Fruit fly (Drosophila melanogaster): ENCODE results near the gene cv-c.
A peak's percentile ranks its signal among the peaks of the same experiment; 100 is the strongest.

cv-c gene

DNA sequence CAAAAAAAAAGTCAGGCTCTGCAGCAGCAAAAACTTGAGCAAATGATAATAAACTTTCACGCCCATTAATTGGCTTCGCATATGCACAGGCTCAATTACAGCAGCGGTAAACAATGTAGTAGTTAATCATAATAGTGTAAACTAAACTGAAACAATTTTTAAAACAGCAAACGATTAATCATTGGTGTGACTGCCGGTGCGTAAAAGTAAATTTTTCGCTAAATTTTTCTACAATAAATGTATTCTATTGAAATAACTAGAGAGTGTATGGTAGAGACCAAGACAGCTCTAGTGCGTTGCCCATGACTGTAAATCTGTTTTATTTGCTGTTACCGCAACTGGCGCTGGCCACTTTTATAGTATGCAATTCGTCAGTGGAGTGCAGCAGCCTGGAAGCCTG is 16.6 kb upstream of the cv-c start:
- peak; percentile 97 for TF ChIP-seq Eip78C (GFP tag)
- no peak for TF ChIP-seq Blimp-1 (GFP tag; optimal IDR thresholded peaks at IDR 0.05)
- peak; percentile 38 for TF ChIP-seq fd59A (GFP tag; optimal IDR thresholded peaks at IDR 0.05)
- TF ChIP-seq Eip75B (GFP tag; optimal IDR thresholded peaks at IDR 0.05) = peak; percentile 71
- peak; percentile 86 for TF ChIP-seq svp (GFP tag)
- no peak for TF ChIP-seq CG6854 (GFP tag; optimal IDR thresholded peaks at IDR 0.05)
- TF ChIP-seq CG32006 (GFP tag; optimal IDR thresholded peaks at IDR 0.05) = peak; percentile 82
- TF ChIP-seq CG1621 (tag; optimal IDR thresholded peaks at IDR 0.05) = peak; percentile 56
- peak; percentile 84 for TF ChIP-seq CG15336 (GFP tag; IDR thresholded peaks at IDR 0.05)
- TF ChIP-seq CG31627 (GFP tag; optimal IDR thresholded peaks at IDR 0.05) = peak; percentile 54
- no peak for TF ChIP-seq Gug (GFP tag; IDR thresholded peaks at IDR 0.05)
- peak; percentile 61 for TF ChIP-seq CG4318 (GFP tag; optimal IDR thresholded peaks at IDR 0.05)
- peak; percentile 78 for TF ChIP-seq CG8632 (GFP tag; optimal IDR thresholded peaks at IDR 0.05)
- TF ChIP-seq CG6792 (GFP tag; optimal IDR thresholded peaks at IDR 0.05) = peak; percentile 82
- TF ChIP-seq dac (GFP tag; optimal IDR thresholded peaks at IDR 0.05) = peak; percentile 54
- peak; percentile 3 to 16 for TF ChIP-seq ss (GFP tag; optimal IDR thresholded peaks at IDR 0.05)
- TF ChIP-seq CG11762 (GFP tag; optimal IDR thresholded peaks at IDR 0.05; ENCODE audit: insufficient read depth) = peak; percentile 50
- TF ChIP-seq Ets96B (tag; optimal IDR thresholded peaks at IDR 0.05) = peak; percentile 58
- peak; percentile 2 for TF ChIP-seq spab (GFP tag; optimal IDR thresholded peaks at IDR 0.05)
- peak; percentile 57 for TF ChIP-seq CG10631 (GFP tag; optimal IDR thresholded peaks at IDR 0.05)
- TF ChIP-seq CG11294 (GFP tag; IDR thresholded peaks at IDR 0.05) = no peak
- no peak for TF ChIP-seq CG9139 (GFP tag; optimal IDR thresholded peaks at IDR 0.05)
- TF ChIP-seq acj6 (GFP tag; optimal IDR thresholded peaks at IDR 0.05) = peak; percentile 79
- peak; percentile 54 for TF ChIP-seq CG10669 (GFP tag; optimal IDR thresholded peaks at IDR 0.05)
- peak; percentile 55 for TF ChIP-seq Smox (GFP tag; optimal IDR thresholded peaks at IDR 0.05)
- TF ChIP-seq dsx (GFP tag; optimal IDR thresholded peaks at IDR 0.05; ENCODE audit: poor library complexity, severe bottlenecking) = peak; percentile 53
- no peak for TF ChIP-seq Eip93F (GFP tag; optimal IDR thresholded peaks at IDR 0.05)
- TF ChIP-seq Hr39 (GFP tag; optimal IDR thresholded peaks at IDR 0.05) = peak; percentile 66
- TF ChIP-seq Met (GFP tag; optimal IDR thresholded peaks at IDR 0.05) = peak; percentile 66
- TF ChIP-seq CG3032 (tag; optimal IDR thresholded peaks at IDR 0.05) = peak; percentile 59
- peak; percentile 59 for TF ChIP-seq Sox14 (GFP tag; optimal IDR thresholded peaks at IDR 0.05)
- peak; percentile 80 for TF ChIP-seq pdm3 (GFP tag; optimal IDR thresholded peaks at IDR 0.05)
- TF ChIP-seq lz (GFP tag; optimal IDR thresholded peaks at IDR 0.05) = peak; percentile 68
- TF ChIP-seq Sox15 (GFP tag; optimal IDR thresholded peaks at IDR 0.05) = peak; percentile 61
- peak; percentile 11 for TF ChIP-seq Lpt (GFP tag; optimal IDR thresholded peaks at IDR 0.05)
- peak; percentile 75 for TF ChIP-seq net (GFP tag; optimal IDR thresholded peaks at IDR 0.05)
- peak; percentile 48 for TF ChIP-seq CG16779 (tag; optimal IDR thresholded peaks at IDR 0.05)
- peak; percentile 59 for TF ChIP-seq CG3919 (GFP tag; optimal IDR thresholded peaks at IDR 0.05)
- TF ChIP-seq vri (GFP tag; optimal IDR thresholded peaks at IDR 0.05) = no peak
- peak; percentile 44 for TF ChIP-seq topi (GFP tag; optimal IDR thresholded peaks at IDR 0.05)
- peak; percentile 72 for TF ChIP-seq esn (GFP tag; optimal IDR thresholded peaks at IDR 0.05)
- TF ChIP-seq CG7368 (GFP tag; optimal IDR thresholded peaks at IDR 0.05) = peak; percentile 39
- peak; percentile 1 for TF ChIP-seq cyc (GFP tag; optimal IDR thresholded peaks at IDR 0.05)
- peak; percentile 75 for TF ChIP-seq CG6276 (GFP tag; optimal IDR thresholded peaks at IDR 0.05)
- peak; percentile 79 for TF ChIP-seq CG6163 (GFP tag; IDR thresholded peaks at IDR 0.05)
- no peak for TF ChIP-seq fd85E (GFP tag; optimal IDR thresholded peaks at IDR 0.05)
- TF ChIP-seq eg (GFP tag; IDR thresholded peaks at IDR 0.05) = peak; percentile 78
- TF ChIP-seq CG6808 (GFP tag; optimal IDR thresholded peaks at IDR 0.05) = peak; percentile 33
- TF ChIP-seq OdsH (GFP tag; optimal IDR thresholded peaks at IDR 0.05) = peak; percentile 78
- peak; percentile 72 for TF ChIP-seq Sox102F (GFP tag; optimal IDR thresholded peaks at IDR 0.05)
- peak; percentile 74 for TF ChIP-seq CG34406 (GFP tag; optimal IDR thresholded peaks at IDR 0.05)
- TF ChIP-seq fkh (GFP tag; optimal IDR thresholded peaks at IDR 0.05) = no peak

Data from whole organism, prepupa.